Fruit fly (Drosophila melanogaster) whole organism, embryonic: Measurements from ENCODE around the gene tau.

Source experiments
- Atf6 ChIP-seq: fragments of 200-800 bp; sonication (Bioruptor generic); IDR thresholded peaks from 2 replicates; pipeline ENCODE4 v1.3.6; 2022; ENCODE audit warnings: missing biosample characterization, missing genetic modification characterization
- CG10366 ChIP-seq: fragments of 200-800 bp; sonication (Bioruptor generic); IDR thresholded peaks from 2 replicates; pipeline ENCODE4 v1.3.6; 2022; ENCODE audit warnings: missing biosample characterization, missing genetic modification characterization
- CG10654 ChIP-seq: fragments of 200-800 bp; sonication (Bioruptor generic); optimal IDR thresholded peaks from 2 replicates; lab custom pipeline; 2016; ENCODE audit warnings: missing biosample characterization, missing genetic modification characterization
- CG10959 ChIP-seq: fragments of 200-800 bp; sonication (Bioruptor generic); IDR thresholded peaks from 2 replicates; pipeline ENCODE4 v1.3.6; 2022; ENCODE audit warnings: missing biosample characterization, missing genetic modification characterization
- CG11093 ChIP-seq: fragments of 200-800 bp; sonication (Bioruptor generic); IDR thresholded peaks from 3 replicates; pipeline ENCODE4 v1.3.6; 2022; ENCODE audit warnings: missing biosample characterization, missing genetic modification characterization
- CG12071 ChIP-seq: fragments of 200-800 bp; sonication (Bioruptor generic); optimal IDR thresholded peaks from 3 replicates; lab custom pipeline; 2018; ENCODE audit warnings: missing biosample characterization, mild to moderate bottlenecking, missing genetic modification characterization
- CG12104 ChIP-seq: fragments of 200-800 bp; sonication (Bioruptor generic); optimal IDR thresholded peaks from 3 replicates; lab custom pipeline; 2016; ENCODE audit warnings: missing biosample characterization, missing genetic modification characterization
- CG12769 ChIP-seq: fragments of 200-800 bp; sonication (Bioruptor generic); optimal IDR thresholded peaks from 2 replicates; lab custom pipeline; 2019; ENCODE audit warnings: missing biosample characterization, mild to moderate bottlenecking, missing genetic modification characterization, moderate library complexity
- CG13424 ChIP-seq: fragments of 200-800 bp; sonication (Bioruptor generic); optimal IDR thresholded peaks from 2 replicates; lab custom pipeline; 2019; ENCODE audit warnings: missing biosample characterization, mild to moderate bottlenecking, missing genetic modification characterization, moderate library complexity
- CG15696 ChIP-seq: fragments of 200-800 bp; sonication (Bioruptor generic); optimal IDR thresholded peaks from 2 replicates; lab custom pipeline; 2019; ENCODE audit warnings: missing biosample characterization, mild to moderate bottlenecking, missing genetic modification characterization, moderate library complexity
- CG16779 ChIP-seq: fragments of 200-800 bp; sonication (Bioruptor generic); IDR thresholded peaks from 2 replicates; pipeline ENCODE4 v1.3.6; 2022; ENCODE audit warnings: missing biosample characterization, missing genetic modification characterization
- CG16813 ChIP-seq: fragments of 200-800 bp; sonication (Bioruptor generic); IDR thresholded peaks from 3 replicates; pipeline ENCODE4 v1.3.6; 2022; ENCODE audit warnings: missing biosample characterization, missing genetic modification characterization; ENCODE audit not compliant: partially characterized antibody
- CG1832 ChIP-seq: fragments of 200-800 bp; sonication (Bioruptor generic); optimal IDR thresholded peaks from 2 replicates; lab custom pipeline; 2017; ENCODE audit warnings: missing biosample characterization, mild to moderate bottlenecking, missing genetic modification characterization, inconsistent platforms
- CG2712 ChIP-seq: fragments of 200-800 bp; optimal IDR thresholded peaks from 3 replicates; lab custom pipeline; 2019; ENCODE audit warnings: missing biosample characterization, mild to moderate bottlenecking, missing genetic modification characterization, moderate library complexity
- CG3726 ChIP-seq: fragments of 200-800 bp; sonication (Bioruptor generic); IDR thresholded peaks from 3 replicates; pipeline ENCODE4, ENCODE4 v1.3.6; 2022; ENCODE audit warnings: missing biosample characterization, missing genetic modification characterization
- CG3995 ChIP-seq: fragments of 200-800 bp; sonication (Bioruptor generic); optimal IDR thresholded peaks from 3 replicates; lab custom pipeline; 2016; ENCODE audit warnings: missing biosample characterization, missing genetic modification characterization
- CG4360 ChIP-seq: fragments of 200-800 bp; sonication (Bioruptor generic); IDR thresholded peaks from 2 replicates; pipeline ENCODE4 v1.3.6; 2022; ENCODE audit warnings: missing biosample characterization, missing genetic modification characterization
- CG7928 ChIP-seq: fragments of 200-800 bp; sonication (Bioruptor generic); optimal IDR thresholded peaks from 2 replicates; lab custom pipeline; 2017; ENCODE audit warnings: missing biosample characterization, mild to moderate bottlenecking, missing genetic modification characterization
- CG8478 ChIP-seq: fragments of >200 bp; optimal IDR thresholded peaks from 2 replicates; lab custom pipeline; 2018
- CG9609 ChIP-seq: fragments of 200-800 bp; sonication (Bioruptor generic); optimal IDR thresholded peaks from 3 replicates; lab custom pipeline; 2016; ENCODE audit warnings: missing biosample characterization, missing genetic modification characterization
- Camta ChIP-seq: fragments of 200-800 bp; sonication (Bioruptor generic); optimal IDR thresholded peaks from 2 replicates; lab custom pipeline; 2016; ENCODE audit warnings: missing biosample characterization, missing genetic modification characterization
- D19B ChIP-seq: fragments of 200-800 bp; sonication (Bioruptor generic); optimal IDR thresholded peaks from 2 replicates; lab custom pipeline; 2017; ENCODE audit warnings: missing biosample characterization, mild to moderate bottlenecking, missing genetic modification characterization
- Dad ChIP-seq: fragments of 200-800 bp; sonication (Bioruptor generic); optimal IDR thresholded peaks from 3 replicates; lab custom pipeline; 2016; ENCODE audit warnings: missing biosample characterization, missing genetic modification characterization
- Dp ChIP-seq: fragments of 200-800 bp; sonication (Bioruptor generic); optimal IDR thresholded peaks from 2 replicates; lab custom pipeline; 2018; ENCODE audit warnings: missing biosample characterization, mild to moderate bottlenecking, missing genetic modification characterization, moderate library complexity
- Drgx ChIP-seq: fragments of 200-800 bp; sonication (Bioruptor generic); IDR thresholded peaks from 2 replicates; pipeline ENCODE4 v1.3.6; 2022; ENCODE audit warnings: missing biosample characterization, missing genetic modification characterization
- Elba2 ChIP-seq: fragments of 200-800 bp; sonication (Bioruptor generic); optimal IDR thresholded peaks from 3 replicates; lab custom pipeline; 2016; ENCODE audit warnings: missing biosample characterization, missing genetic modification characterization
- Ets65A ChIP-seq: fragments of 200-800 bp; sonication (Bioruptor generic); peaks from one replicate; lab custom pipeline; 2016; ENCODE audit warnings: missing biosample characterization, missing genetic modification characterization
- Fer2 ChIP-seq: fragments of 200-800 bp; sonication (Bioruptor generic); optimal IDR thresholded peaks from 2 replicates; lab custom pipeline; 2018; ENCODE audit warnings: missing biosample characterization, mild to moderate bottlenecking, missing genetic modification characterization, moderate library complexity
- H2.0 ChIP-seq: fragments of 200-800 bp; sonication (Bioruptor generic); IDR thresholded peaks from 2 replicates; pipeline ENCODE4 v1.3.6; 2022; ENCODE audit warnings: missing biosample characterization, missing genetic modification characterization
- HLH54F ChIP-seq: fragments of 200-800 bp; sonication (Bioruptor generic); optimal IDR thresholded peaks from 3 replicates; lab custom pipeline; 2016; ENCODE audit warnings: missing biosample characterization, missing genetic modification characterization
- Hmr ChIP-seq: fragments of 200-800 bp; sonication (Bioruptor generic); optimal IDR thresholded peaks from 3 replicates; lab custom pipeline; 2017; ENCODE audit warnings: mild to moderate bottlenecking, missing biosample characterization, missing genetic modification reagents, missing genetic modification characterization
- Hr51 ChIP-seq, 2 experiments: fragments of 200-800 bp; sonication (Bioruptor generic); optimal IDR thresholded peaks; 2 replicates in 1 of 2; 3 replicates in 1 of 2; lab custom pipeline; 2016 to 2018; ENCODE audit warnings: missing biosample characterization in 2 of 2, missing genetic modification characterization in 2 of 2, mild to moderate bottlenecking in 1 of 2, moderate library complexity in 1 of 2
- NfI ChIP-seq: fragments of 200-800 bp; sonication (Bioruptor generic); optimal IDR thresholded peaks from 3 replicates; lab custom pipeline; 2018; ENCODE audit warnings: missing biosample characterization, mild to moderate bottlenecking, missing genetic modification characterization, moderate library complexity
- Sin3A ChIP-seq: fragments of >200 bp; optimal IDR thresholded peaks from 2 replicates; lab custom pipeline; 2018
- Sry-β ChIP-seq: fragments of 200-800 bp; sonication (Bioruptor generic); optimal IDR thresholded peaks from 2 replicates; lab custom pipeline; 2018; ENCODE audit warnings: missing biosample characterization, mild to moderate bottlenecking, missing genetic modification characterization, moderate library complexity
- Xbp1 ChIP-seq: fragments of 200-800 bp; sonication (Bioruptor generic); optimal IDR thresholded peaks from 3 replicates; lab custom pipeline; 2016; ENCODE audit warnings: missing biosample characterization, mild to moderate bottlenecking, missing genetic modification characterization
- abd-A ChIP-seq: fragments of 200-800 bp; sonication (Bioruptor generic); optimal IDR thresholded peaks from 3 replicates; lab custom pipeline; 2019; ENCODE audit warnings: missing biosample characterization, mild to moderate bottlenecking, missing genetic modification characterization, moderate library complexity
- ap ChIP-seq: fragments of 200-800 bp; sonication (Bioruptor generic); IDR thresholded peaks from 2 replicates; pipeline ENCODE4 v1.3.6; 2022; ENCODE audit warnings: missing biosample characterization, missing genetic modification characterization
- bowl ChIP-seq: fragments of 200-800 bp; sonication (Bioruptor generic); IDR thresholded peaks from 2 replicates; pipeline ENCODE4 v1.3.6; 2022; ENCODE audit warnings: missing biosample characterization, missing genetic modification characterization
- chm ChIP-seq: fragments of 200-800 bp; sonication (Bioruptor generic); IDR thresholded peaks from 2 replicates; pipeline ENCODE4 v1.3.6; 2022; ENCODE audit warnings: missing biosample characterization, missing genetic modification characterization
- croc ChIP-seq: fragments of 200-800 bp; sonication (Bioruptor generic); conservative IDR thresholded peaks from 3 replicates; pipeline ENCODE4 v1.3.6; 2022; ENCODE audit warnings: missing biosample characterization, missing genetic modification characterization
- crol ChIP-seq: fragments of 200-800 bp; sonication (Bioruptor generic); IDR thresholded peaks from 2 replicates; pipeline ENCODE4 v1.3.6; 2022; ENCODE audit warnings: missing biosample characterization, missing genetic modification characterization
- dmrt99B ChIP-seq: fragments of 200-800 bp; sonication (Bioruptor generic); optimal IDR thresholded peaks from 2 replicates; lab custom pipeline; 2018; ENCODE audit warnings: missing biosample characterization, mild to moderate bottlenecking, missing genetic modification characterization, moderate library complexity
- eve ChIP-seq, 2 experiments: fragments of >200 bp; optimal IDR thresholded peaks; 2 replicates each; lab custom pipeline; 2017; ENCODE audit warnings: missing biosample characterization in 2 of 2, missing genetic modification characterization in 2 of 2
- gem ChIP-seq: fragments of 200-800 bp; sonication (Bioruptor generic); optimal IDR thresholded peaks from 2 replicates; lab custom pipeline; 2019; ENCODE audit warnings: missing biosample characterization, mild to moderate bottlenecking, missing genetic modification characterization, moderate library complexity
- grn ChIP-seq: fragments of 200-800 bp; sonication (Bioruptor generic); optimal IDR thresholded peaks from 3 replicates; lab custom pipeline; 2017; ENCODE audit warnings: missing biosample characterization, missing genetic modification characterization
- gro ChIP-seq: fragments of 200-800 bp; sonication (Bioruptor generic); optimal IDR thresholded peaks from 2 replicates; lab custom pipeline; 2016; ENCODE audit warnings: missing biosample characterization, missing genetic modification characterization
- inv ChIP-seq: fragments of 200-800 bp; sonication (Bioruptor generic); IDR thresholded peaks from 2 replicates; pipeline ENCODE4 v1.3.6; 2022; ENCODE audit warnings: missing biosample characterization, missing genetic modification characterization; ENCODE audit not compliant: partially characterized antibody
- kni ChIP-seq: fragments of 200-800 bp; sonication (Bioruptor generic); optimal IDR thresholded peaks from 3 replicates; lab custom pipeline; 2017; ENCODE audit warnings: mild to moderate bottlenecking, missing biosample characterization, missing genetic modification reagents, missing genetic modification characterization
- onecut ChIP-seq: fragments of 200-800 bp; sonication (Bioruptor generic); IDR thresholded peaks from 2 replicates; pipeline ENCODE4 v1.3.6; 2022; ENCODE audit warnings: missing biosample characterization, missing genetic modification characterization
- phol ChIP-seq: fragments of 200-800 bp; sonication (Bioruptor generic); optimal IDR thresholded peaks from 3 replicates; lab custom pipeline; 2018; ENCODE audit warnings: missing biosample characterization, mild to moderate bottlenecking, missing genetic modification characterization, moderate library complexity
- sd ChIP-seq: fragments of 200-800 bp; sonication (Bioruptor generic); optimal IDR thresholded peaks from 3 replicates; lab custom pipeline; 2018; ENCODE audit warnings: missing biosample characterization, mild to moderate bottlenecking, missing genetic modification characterization, moderate library complexity
- seq ChIP-seq: fragments of 200-800 bp; sonication (Bioruptor generic); IDR thresholded peaks from 2 replicates; pipeline ENCODE4 v1.3.6; 2022; ENCODE audit warnings: missing biosample characterization, missing genetic modification characterization
- wdn ChIP-seq: fragments of 200-800 bp; sonication (Bioruptor generic); IDR thresholded peaks from 2 replicates; pipeline ENCODE4 v1.3.6; 2022; ENCODE audit warnings: missing biosample characterization, missing genetic modification characterization

The tau gene

dm6 chr3R:27613814-27614213, 43.0 kb downstream of the tau start (continued):
- TF ChIP-seq CG11093 (no peak), Hr51 (GFP tag; optimal IDR thresholded peaks at IDR 0.05; lab: Kevin White, UChicago) (peak in 1 of 2 experiments; percentile 32), dmrt99B (tag; lab: Kevin White, UChicago) (peak; percentile 47), Dp (GFP tag; lab: Kevin White, UChicago) (no peak), CG2712 (tag; lab: Kevin White, UChicago) (no peak), CG10366 (GFP tag; lab: Robert Waterston, UW) (no peak), Fer2 (tag; lab: Kevin White, UChicago) (no peak), croc (no peak), CG15696 (tag; lab: Kevin White, UChicago) (no peak), CG1832 (no peak), CG10959 (GFP tag; lab: Robert Waterston, UW) (no peak), CG12104 (GFP tag; lab: Kevin White, UChicago) (no peak), grn (GFP tag; lab: Kevin White, UChicago) (no peak), phol (peak; percentile 47), Elba2 (GFP tag; lab: Kevin White, UChicago) (no peak), HLH54F (no peak), Atf6 (GFP tag; lab: Robert Waterston, UW) (peak; percentile 57; the same call in 1 of the 2 replicates), crol (no peak), ap (GFP tag; lab: Robert Waterston, UW) (0 out of 2 replicates have a peak, but pooled peaks have one; percentile 32), H2.0 (GFP tag; lab: Robert Waterston, UW) (no peak), bowl (GFP tag; lab: Robert Waterston, UW) (no peak), Dad (GFP tag; lab: Kevin White, UChicago) (no peak), NfI (GFP tag; lab: Kevin White, UChicago) (no peak), inv (GFP tag; lab: Robert Waterston, UW) (no peak), CG4360 (GFP tag; lab: Robert Waterston, UW) (no peak), chm (no peak), CG3726 (no peak), CG16813 (GFP tag; lab: Robert Waterston, UW) (no peak), eve (GFP tag; optimal IDR thresholded peaks at IDR 0.05; lab: Kevin White, UChicago) (no peak), gro (no peak), Camta (GFP tag; lab: Kevin White, UChicago) (no peak), CG7928 (GFP tag; lab: Kevin White, UChicago) (no peak), Hmr (GFP tag; lab: Kevin White, UChicago) (peak; percentile 1), gem (tag; lab: Kevin White, UChicago) (peak; percentile 16), D19B (GFP tag; lab: Kevin White, UChicago) (no peak), seq (GFP tag; lab: Robert Waterston, UW) (no peak), CG13424 (tag; lab: Kevin White, UChicago) (no peak), CG10654 (GFP tag; lab: Kevin White, UChicago) (no peak), CG9609 (GFP tag; lab: Kevin White, UChicago) (no peak), CG3995 (GFP tag; lab: Kevin White, UChicago) (no peak)

- TF ChIP-seq abd-A (tag; lab: Kevin White, UChicago) (peak; percentile 84), onecut (GFP tag; lab: Robert Waterston, UW) (peak; percentile 66), Ets65A (GFP tag; lab: Kevin White, UChicago) (peak; percentile 81), Sry-β (GFP tag; lab: Kevin White, UChicago) (no peak), CG12071 (GFP tag; lab: Kevin White, UChicago) (no peak), sd (tag; lab: Kevin White, UChicago) (peak; percentile 9), Drgx (GFP tag; lab: Robert Waterston, UW) (no peak), CG12769 (peak; percentile 9), Xbp1 (no peak), crol (peak; percentile 41; the same call in 1 of the 2 replicates), CG8478 (no peak), Sin3A (lab: Kevin White, UChicago) (no peak), CG16779 (GFP tag; lab: Robert Waterston, UW) (no peak), wdn (GFP tag; lab: Robert Waterston, UW) (no peak), kni (GFP tag; lab: Kevin White, UChicago) (no peak)
Observed at dm6 chr3R:27610622-27611021, 46.2 kb downstream of the tau start.
